Fruit fly (Drosophila melanogaster): ENCODE results near the gene CG9098.

CG9098 gene

dm6 chr2L:6045972-6046718 lies 34.0 kb upstream of the CG9098 start, which contains the start of gene Pfas (continued):
- TF ChIP-seq CG4820 (GFP tag; optimal IDR thresholded peaks at IDR 0.05) = peak; percentile 28
- peak; percentile 66 for TF ChIP-seq CrebB (tag; optimal IDR thresholded peaks at IDR 0.05)
- no peak for TF ChIP-seq CG31441 (GFP tag; IDR thresholded peaks at IDR 0.05)
- TF ChIP-seq Pdp1 (GFP tag; optimal IDR thresholded peaks at IDR 0.05) = peak; percentile 32 to 100
- TF ChIP-seq CG30403 (GFP tag; optimal IDR thresholded peaks at IDR 0.05) = peak; percentile 66
- peak in 1 of 2 experiments; percentile 11 for TF ChIP-seq Hr51 (GFP tag; optimal IDR thresholded peaks at IDR 0.05)
- no peak for TF ChIP-seq CG6689 (GFP tag; IDR thresholded peaks at IDR 0.05)
- no peak for TF ChIP-seq jigr1 (GFP tag; IDR thresholded peaks at IDR 0.05)
- TF ChIP-seq CG16815 (GFP tag; optimal IDR thresholded peaks at IDR 0.05) = no peak
- peak; percentile 80 for TF ChIP-seq Hmr (GFP tag; optimal IDR thresholded peaks at IDR 0.05)
- peak; percentile 54 for TF ChIP-seq CG10959 (GFP tag; IDR thresholded peaks at IDR 0.05)
- peak; percentile 27 for TF ChIP-seq CG4282 (GFP tag; optimal IDR thresholded peaks at IDR 0.05)
- TF ChIP-seq Awh (GFP tag; IDR thresholded peaks at IDR 0.05) = no peak
- no peak for TF ChIP-seq CG1832 (GFP tag; optimal IDR thresholded peaks at IDR 0.05)
- TF ChIP-seq CG15269 (tag; optimal IDR thresholded peaks at IDR 0.05) = peak; percentile 44
- peak in 1 of 2 experiments; percentile 19 for TF ChIP-seq crp (GFP tag; optimal IDR thresholded peaks at IDR 0.05)
- peak; percentile 90 for TF ChIP-seq sd (tag; optimal IDR thresholded peaks at IDR 0.05)
- peak; percentile 30 for TF ChIP-seq CG10654 (GFP tag; optimal IDR thresholded peaks at IDR 0.05)
- TF ChIP-seq gsb-n (tag; optimal IDR thresholded peaks at IDR 0.05) = no peak
- no peak for TF ChIP-seq CG10462 (GFP tag; optimal IDR thresholded peaks at IDR 0.05)
- TF ChIP-seq onecut (GFP tag; IDR thresholded peaks at IDR 0.05) = peak; percentile 43; the same call in 1 of the 2 replicates
- TF ChIP-seq CTCF (GFP tag; optimal IDR thresholded peaks at IDR 0.05) = peak; percentile 7
- peak; percentile 44 for TF ChIP-seq shn (GFP tag; optimal IDR thresholded peaks at IDR 0.05)
- no peak for TF ChIP-seq CG8359 (GFP tag; optimal IDR thresholded peaks at IDR 0.05; ENCODE audit: borderline replicate concordance)
- peak; percentile 41; the same call in 1 of the 3 replicates for TF ChIP-seq CG3726 (GFP tag; IDR thresholded peaks at IDR 0.05)
- peak; percentile 68 for TF ChIP-seq CG9932 (GFP tag; IDR thresholded peaks at IDR 0.05)
- TF ChIP-seq sens (GFP tag) = peak; percentile 87
- no peak for TF ChIP-seq CG32767 (GFP tag; IDR thresholded peaks at IDR 0.05)

DNA sequence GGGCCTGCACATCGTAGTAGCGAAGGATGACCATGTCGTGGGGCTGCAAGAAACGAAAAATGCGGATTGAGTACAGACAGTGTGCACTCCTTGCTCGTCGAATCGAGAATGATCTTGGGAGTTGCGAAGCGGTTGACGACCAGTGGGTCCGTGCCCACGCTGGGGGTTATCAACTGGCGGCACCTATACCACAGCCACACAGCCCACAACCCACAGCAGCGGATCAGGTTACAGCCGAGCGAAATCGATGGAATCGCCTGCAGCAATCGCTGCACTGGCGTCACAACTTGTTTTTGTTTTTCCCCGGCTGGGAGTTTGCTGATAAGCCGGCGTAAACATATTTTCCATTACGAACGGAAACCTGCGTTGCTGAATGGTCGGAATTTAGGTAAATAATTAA lies 33.3 kb upstream of the CG9098 start:
- TF ChIP-seq schlank (tag; optimal IDR thresholded peaks at IDR 0.05) (no peak), Hand (GFP tag; optimal IDR thresholded peaks at IDR 0.05) (no peak), bsh (GFP tag; optimal IDR thresholded peaks at IDR 0.05) (no peak), CG1792 (GFP tag; optimal IDR thresholded peaks at IDR 0.05) (no peak), PHDP (tag; optimal IDR thresholded peaks at IDR 0.05) (no peak), CG42726 (GFP tag; IDR thresholded peaks at IDR 0.05; ENCODE audit: partially characterized antibody) (0 out of 2 replicates have a peak, but pooled peaks have one; percentile 20)

dm6 chr2L:6037830-6038229 lies 25.7 kb upstream of the CG9098 start, which contains the start of the genes CG9117 and CG31643:
Gene CG9117 (minus strand): TSS chr2L:6037902.
Gene CG31643 (plus strand): TSS chr2L:6038117.
- TF ChIP-seq CG14050 (GFP tag; IDR thresholded peaks at IDR 0.05) (no peak), bowl (GFP tag; IDR thresholded peaks at IDR 0.05) (no peak), dpn (GFP tag; optimal IDR thresholded peaks at IDR 0.05) (peak; percentile 60 to 61), ham (GFP tag; IDR thresholded peaks at IDR 0.05) (no peak), Xbp1 (GFP tag; optimal IDR thresholded peaks at IDR 0.05) (peak; percentile 68), gce (GFP tag; IDR thresholded peaks at IDR 0.05) (no peak), chif (GFP tag; optimal IDR thresholded peaks at IDR 0.05) (peak in 1 of 2 experiments; percentile 31), CG18011 (GFP tag; optimal IDR thresholded peaks at IDR 0.05) (no peak), CG11504 (tag; optimal IDR thresholded peaks at IDR 0.05) (no peak), Fer2 (tag; optimal IDR thresholded peaks at IDR 0.05) (peak; percentile 28), CG10366 (GFP tag; IDR thresholded peaks at IDR 0.05) (peak; percentile 35), CG4707 (GFP tag; optimal IDR thresholded peaks at IDR 0.05) (no peak), CG7928 (GFP tag; optimal IDR thresholded peaks at IDR 0.05) (peak; percentile 23), NK7.1 (GFP tag; optimal IDR thresholded peaks at IDR 0.05) (no peak), CG3281 (GFP tag; optimal IDR thresholded peaks at IDR 0.05) (no peak)

Measured in whole organism, embryonic.